Worm (Caenorhabditis elegans): ENCODE measurements around the gene K01A6.8.

DNA sequence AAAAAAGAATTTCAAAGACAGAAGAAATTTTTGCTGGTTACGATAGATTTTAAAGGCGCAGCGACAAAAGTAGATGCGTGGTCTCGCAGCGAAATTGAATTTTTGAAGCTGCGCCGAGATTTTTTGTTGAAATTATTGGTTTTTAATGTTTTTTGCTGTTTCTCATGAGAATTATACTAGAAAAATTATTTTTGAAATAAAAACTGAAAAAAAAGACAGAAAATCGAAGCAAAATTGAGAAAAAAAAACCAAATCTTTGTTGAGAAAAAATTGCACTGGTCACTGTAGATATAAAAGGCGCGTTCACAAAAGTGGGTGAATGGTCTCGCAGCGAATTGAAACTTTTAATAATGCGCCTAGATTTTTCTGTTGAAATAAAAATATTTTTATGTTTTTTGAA lies 41.5 kb downstream of the K01A6.8 start:
- TF ChIP-seq unc-62 (GFP tag; optimal IDR thresholded peaks at IDR 0.05), result no peak
- no peak for TF ChIP-seq nhr-237 (tag; optimal IDR thresholded peaks at IDR 0.05)
- no peak for TF ChIP-seq lin-13 (GFP tag; optimal IDR thresholded peaks at IDR 0.05)
- TF ChIP-seq elt-3 (tag; optimal IDR thresholded peaks at IDR 0.05), result no peak
- TF ChIP-seq nhr-129 (tag; optimal IDR thresholded peaks at IDR 0.05), result no peak
- TF ChIP-seq snpc-4 (tag; optimal IDR thresholded peaks at IDR 0.05), result no peak
- no peak for TF ChIP-seq nhr-11 (tag; optimal IDR thresholded peaks at IDR 0.05)
- TF ChIP-seq ztf-11 (tag; optimal IDR thresholded peaks at IDR 0.05), result no peak
- TF ChIP-seq ceh-16 (tag; optimal IDR thresholded peaks at IDR 0.05), result no peak
- TF ChIP-seq ztf-4 (tag; optimal IDR thresholded peaks at IDR 0.05), result no peak
- TF ChIP-seq nhr-10 (tag; optimal IDR thresholded peaks at IDR 0.05), result no peak
- no peak for TF ChIP-seq zag-1 (tag; optimal IDR thresholded peaks at IDR 0.05)
- no peak for TF ChIP-seq ama-1 (optimal IDR thresholded peaks at IDR 0.05)
- no peak for TF ChIP-seq nhr-12 (tag; optimal IDR thresholded peaks at IDR 0.05)

Measured in whole organism, L2 larva.